Fruit fly (Drosophila melanogaster) whole organism, pupa: ENCODE data around the gene Uqcc1.

ENCODE experiments used
- CG10348 ChIP-seq: fragments of 200-800 bp; sonication (Bioruptor generic); IDR thresholded peaks from 2 replicates; pipeline ENCODE4 v1.3.6; 2022; ENCODE audit warnings: missing biosample characterization, missing genetic modification characterization
- CG12605 ChIP-seq: fragments of 200-800 bp; sonication (Bioruptor generic); IDR thresholded peaks from 2 replicates; pipeline ENCODE4 v1.3.6; 2022; ENCODE audit warnings: missing biosample characterization, missing genetic modification characterization
- CG13204 ChIP-seq: fragments of 200-800 bp; sonication (Bioruptor generic); optimal IDR thresholded peaks from 2 replicates; lab custom pipeline; 2018; ENCODE audit warnings: missing biosample characterization, mild to moderate bottlenecking, missing genetic modification characterization, moderate library complexity
- CG14655 ChIP-seq: fragments of 200-800 bp; sonication (Bioruptor generic); optimal IDR thresholded peaks from 3 replicates; lab custom pipeline; 2017; ENCODE audit warnings: mild to moderate bottlenecking, missing biosample characterization, missing genetic modification reagents, missing genetic modification characterization
- CG15710 ChIP-seq: fragments of 200-800 bp; sonication (Bioruptor generic); optimal IDR thresholded peaks from 2 replicates; lab custom pipeline; 2018; ENCODE audit warnings: missing biosample characterization, mild to moderate bottlenecking, missing genetic modification characterization, moderate library complexity
- CG17806 ChIP-seq: fragments of 200-800 bp; sonication (Bioruptor generic); optimal IDR thresholded peaks from 2 replicates; lab custom pipeline; 2018; ENCODE audit warnings: missing biosample characterization, mild to moderate bottlenecking, missing genetic modification characterization, moderate library complexity
- CG32121 ChIP-seq: fragments of 200-800 bp; sonication (Bioruptor generic); IDR thresholded peaks from 2 replicates; pipeline ENCODE4 v1.3.6; 2022; ENCODE audit warnings: missing biosample characterization, missing genetic modification characterization
- CG34367 ChIP-seq: fragments of 200-800 bp; sonication (Bioruptor generic); optimal IDR thresholded peaks from 2 replicates; lab custom pipeline; 2018; ENCODE audit warnings: missing biosample characterization, mild to moderate bottlenecking, missing genetic modification characterization
- CG4496 ChIP-seq: fragments of 200-800 bp; sonication (Bioruptor generic); IDR thresholded peaks from 3 replicates; pipeline ENCODE4 v1.3.6; 2022; ENCODE audit warnings: missing biosample characterization, missing genetic modification characterization
- CG8159 ChIP-seq: fragments of 200-800 bp; sonication (Bioruptor generic); optimal IDR thresholded peaks from 3 replicates; lab custom pipeline; 2018; ENCODE audit warnings: missing biosample characterization, mild to moderate bottlenecking, missing genetic modification characterization, moderate library complexity
- CG8301 ChIP-seq: fragments of 200-800 bp; sonication (Bioruptor generic); optimal IDR thresholded peaks from 2 replicates; lab custom pipeline; 2018; ENCODE audit warnings: missing biosample characterization, mild to moderate bottlenecking, missing genetic modification characterization
- CG9948 ChIP-seq: fragments of 200-800 bp; sonication (Bioruptor generic); optimal IDR thresholded peaks from 2 replicates; lab custom pipeline; 2018; ENCODE audit warnings: missing biosample characterization, mild to moderate bottlenecking, missing genetic modification characterization, moderate library complexity
- D1 ChIP-seq: fragments of 200-800 bp; sonication (Bioruptor generic); optimal IDR thresholded peaks from 2 replicates; lab custom pipeline; 2018; ENCODE audit warnings: missing biosample characterization, mild to moderate bottlenecking, missing genetic modification characterization, moderate library complexity
- EcR ChIP-seq: fragments of 200-800 bp; sonication (Bioruptor generic); optimal IDR thresholded peaks from 3 replicates; lab custom pipeline; 2019; ENCODE audit warnings: missing biosample characterization, missing genetic modification characterization, mild to moderate bottlenecking, moderate library complexity, missing genetic modification reagents
- Ets98B ChIP-seq: fragments of 200-800 bp; sonication (Bioruptor generic); IDR thresholded peaks from 2 replicates; pipeline ENCODE4 v1.3.6; 2022; ENCODE audit warnings: missing biosample characterization, missing genetic modification characterization
- Pif1A ChIP-seq: fragments of 200-800 bp; sonication (Bioruptor generic); optimal IDR thresholded peaks from 3 replicates; lab custom pipeline; 2016; ENCODE audit warnings: missing biosample characterization, missing genetic modification characterization
- Pif1B ChIP-seq: fragments of 200-800 bp; sonication (Bioruptor generic); optimal IDR thresholded peaks from 3 replicates; lab custom pipeline; 2016; ENCODE audit warnings: missing biosample characterization, missing genetic modification characterization
- Snoo ChIP-seq: fragments of 200-800 bp; sonication (Bioruptor generic); optimal IDR thresholded peaks from 3 replicates; lab custom pipeline; 2017; ENCODE audit warnings: missing biosample characterization, mild to moderate bottlenecking, missing genetic modification characterization, inconsistent platforms
- fd96Ca ChIP-seq: fragments of 200-800 bp; sonication (Bioruptor generic); IDR thresholded peaks from 3 replicates; pipeline ENCODE4 v1.3.6; 2022; ENCODE audit warnings: missing biosample characterization, missing genetic modification characterization
- gl ChIP-seq: fragments of 200-800 bp; sonication (Bioruptor generic); optimal IDR thresholded peaks from 2 replicates; lab custom pipeline; 2018; ENCODE audit warnings: missing biosample characterization, mild to moderate bottlenecking, missing genetic modification characterization
- rn ChIP-seq: fragments of 200-800 bp; sonication (Bioruptor generic); IDR thresholded peaks from 2 replicates; pipeline ENCODE4 v1.3.6; 2022; ENCODE audit warnings: missing biosample characterization, missing genetic modification characterization

Uqcc1 gene

dm6 chr3L:6968961-6969814, 11.3 kb upstream of the Uqcc1 start, which contains the start of the genes Mis12 and CG9953:
TSS of gene Mis12 (minus strand) at chr3L:6969048.
TSS of gene CG9953 (plus strand) at chr3L:6969658.
- TF ChIP-seq Pif1B (GFP tag; lab: Kevin White, UChicago) (no peak), Snoo (no peak), CG34367 (tag; lab: Kevin White, UChicago) (peak; percentile 2), rn (GFP tag; lab: Robert Waterston, UW) (no peak), CG15710 (tag; lab: Kevin White, UChicago) (peak; percentile 44), CG17806 (tag; lab: Kevin White, UChicago) (no peak), CG8301 (peak; percentile 8), EcR (GFP tag; lab: Kevin White, UChicago) (peak; percentile 13), CG9948 (tag; lab: Kevin White, UChicago) (peak; percentile 29), CG8159 (peak; percentile 49), gl (peak; percentile 26), CG32121 (no peak), CG12605 (GFP tag; lab: Robert Waterston, UW) (peak; percentile 43; the same call in 1 of the 2 replicates), CG10348 (GFP tag; lab: Robert Waterston, UW) (no peak), CG14655 (GFP tag; lab: Kevin White, UChicago) (no peak), CG13204 (GFP tag; lab: Kevin White, UChicago) (no peak), fd96Ca (GFP tag; lab: Robert Waterston, UW) (no peak), D1 (tag; lab: Kevin White, UChicago) (no peak), CG4496 (GFP tag; lab: Robert Waterston, UW) (peak; percentile 57; the same call in 2 of the 3 replicates), Ets98B (GFP tag; lab: Robert Waterston, UW) (peak; percentile 47; the same call in 1 of the 2 replicates), Pif1A (GFP tag; lab: Kevin White, UChicago) (no peak)

dm6 chr3L:6967797-6968196, 9.9 kb upstream of the Uqcc1 start, which contains the start of gene CG10064:
TSS of gene CG10064 (minus strand) at chr3L:6967897.
- TF ChIP-seq CG4496 (GFP tag; lab: Robert Waterston, UW) = no peak
- TF ChIP-seq rn (GFP tag; lab: Robert Waterston, UW) = no peak
- TF ChIP-seq CG10348 (GFP tag; lab: Robert Waterston, UW) = no peak
- TF ChIP-seq EcR (GFP tag; lab: Kevin White, UChicago) = no peak
- no peak for TF ChIP-seq CG15710 (tag; lab: Kevin White, UChicago)
- TF ChIP-seq, all 21 proteins: peak for 0

dm6 chr3L:6964488-6965152, 6.7 kb upstream of the Uqcc1 start, which contains the start of gene sgl:
TSS of gene sgl (minus strand) at chr3L:6964758.
- TF ChIP-seq Snoo (peak; percentile 51), Pif1B (GFP tag; lab: Kevin White, UChicago) (peak; percentile 56), CG12605 (GFP tag; lab: Robert Waterston, UW) (peak; percentile 76), fd96Ca (GFP tag; lab: Robert Waterston, UW) (peak; percentile 75), EcR (GFP tag; lab: Kevin White, UChicago) (peak; percentile 33), gl (peak; percentile 38), CG34367 (tag; lab: Kevin White, UChicago) (no peak), Pif1A (GFP tag; lab: Kevin White, UChicago) (peak; percentile 26), CG32121 (peak; percentile 78), CG14655 (GFP tag; lab: Kevin White, UChicago) (no peak), CG15710 (tag; lab: Kevin White, UChicago) (peak; percentile 39), rn (GFP tag; lab: Robert Waterston, UW) (no peak), CG8159 (peak; percentile 49), CG4496 (GFP tag; lab: Robert Waterston, UW) (peak; percentile 87), D1 (tag; lab: Kevin White, UChicago) (no peak), CG8301 (peak; percentile 28), CG13204 (GFP tag; lab: Kevin White, UChicago) (no peak), CG9948 (tag; lab: Kevin White, UChicago) (no peak), CG10348 (GFP tag; lab: Robert Waterston, UW) (no peak), CG17806 (tag; lab: Kevin White, UChicago) (peak; percentile 26), Ets98B (GFP tag; lab: Robert Waterston, UW) (peak; percentile 64)

dm6 chr3L:6963792-6964487, 6.0 kb upstream of the Uqcc1 start:
- TF ChIP-seq Pif1B (GFP tag; lab: Kevin White, UChicago) = peak; percentile 57
- peak; percentile 80 for TF ChIP-seq CG17806 (tag; lab: Kevin White, UChicago)
- TF ChIP-seq Snoo = peak; percentile 45
- TF ChIP-seq CG32121 = peak; percentile 55; the same call in 1 of the 2 replicates
- TF ChIP-seq Ets98B (GFP tag; lab: Robert Waterston, UW) = peak; percentile 77
- peak; percentile 84 for TF ChIP-seq CG15710 (tag; lab: Kevin White, UChicago)
- TF ChIP-seq CG13204 (GFP tag; lab: Kevin White, UChicago) = peak; percentile 66
- no peak for TF ChIP-seq fd96Ca (GFP tag; lab: Robert Waterston, UW)
- peak; percentile 82 for TF ChIP-seq Pif1A (GFP tag; lab: Kevin White, UChicago)
- TF ChIP-seq CG10348 (GFP tag; lab: Robert Waterston, UW) = no peak
- TF ChIP-seq EcR (GFP tag; lab: Kevin White, UChicago) = peak; percentile 95
- peak; percentile 84 for TF ChIP-seq CG8159
- TF ChIP-seq CG4496 (GFP tag; lab: Robert Waterston, UW) = peak; percentile 71
- TF ChIP-seq D1 (tag; lab: Kevin White, UChicago) = no peak
- TF ChIP-seq CG8301 = peak; percentile 87
- TF ChIP-seq rn (GFP tag; lab: Robert Waterston, UW) = no peak
- TF ChIP-seq CG12605 (GFP tag; lab: Robert Waterston, UW) = peak; percentile 63; the same call in 1 of the 2 replicates
- TF ChIP-seq CG14655 (GFP tag; lab: Kevin White, UChicago) = peak; percentile 87
- TF ChIP-seq CG34367 (tag; lab: Kevin White, UChicago) = peak; percentile 82
- peak; percentile 66 for TF ChIP-seq gl
- TF ChIP-seq CG9948 (tag; lab: Kevin White, UChicago) = peak; percentile 92
